Worm (Caenorhabditis elegans): ENCODE data around the gene T09A5.4.

The T09A5.4 gene

DNA sequence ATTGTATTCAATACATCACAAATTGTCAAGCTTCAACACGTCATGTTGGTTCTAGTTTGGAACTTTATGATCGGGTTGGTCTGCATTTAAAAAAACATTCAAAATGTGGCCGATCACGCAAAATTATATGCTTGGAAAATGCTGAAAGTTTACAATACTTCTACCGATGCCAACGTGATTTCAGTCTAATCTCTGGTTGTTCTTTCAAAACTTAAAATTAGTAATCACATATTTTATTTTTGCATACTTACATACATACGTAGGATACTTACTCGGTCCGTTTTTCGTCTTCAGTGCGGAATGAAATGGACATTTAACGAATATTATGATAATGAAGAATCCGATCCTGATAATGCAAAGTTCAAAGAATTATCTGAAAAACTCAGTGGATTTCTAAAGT is 20.9 kb upstream of the T09A5.4 start, which contains the start of gene srw-62:
TSS of gene srw-62 (plus strand) at position 301 of the 400 bp plus-strand sequence.
- TF ChIP-seq drap-1 (GFP tag; optimal IDR thresholded peaks at IDR 0.05) (no peak), nhr-76 (tag; optimal IDR thresholded peaks at IDR 0.05) (no peak), elt-3 (tag; optimal IDR thresholded peaks at IDR 0.05) (no peak), M03D4.4 (tag; optimal IDR thresholded peaks at IDR 0.05) (no peak), lin-13 (tag; optimal IDR thresholded peaks at IDR 0.05) (no peak), ham-2 (GFP tag; optimal IDR thresholded peaks at IDR 0.05) (no peak)

- TF ChIP-seq zip-8 (tag; optimal IDR thresholded peaks at IDR 0.05) (peak; percentile 87), pha-4 (tag; optimal IDR thresholded peaks at IDR 0.05) (no peak)
These were observed 18.1 kb upstream of the T09A5.4 start for ce11 chrII:7827883-7828282.

DNA sequence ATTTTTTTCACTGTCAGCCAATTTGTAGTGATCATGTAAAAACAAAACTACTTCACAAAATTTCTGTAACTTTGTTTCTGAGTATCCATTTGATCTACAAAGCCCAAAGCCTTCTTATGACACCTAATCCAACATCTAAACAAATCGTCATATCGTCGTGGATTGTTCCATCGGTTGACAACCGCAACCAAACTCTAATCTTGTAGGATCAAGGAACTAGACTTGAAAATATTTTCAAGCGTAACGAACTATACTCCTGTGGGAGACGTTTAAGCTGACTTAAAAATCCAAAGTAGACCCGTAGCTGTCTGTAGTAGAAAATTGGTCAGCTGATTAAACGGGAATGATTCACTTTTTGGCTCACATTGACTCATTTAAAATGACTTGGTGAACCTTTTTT is 16.4 kb upstream of the T09A5.4 start:
- TF ChIP-seq nhr-12 (tag; optimal IDR thresholded peaks at IDR 0.05) (no peak), bed-3 (GFP tag; optimal IDR thresholded peaks at IDR 0.05) (no peak), unc-120 (tag; optimal IDR thresholded peaks at IDR 0.05; ENCODE audit: poor library complexity, severe bottlenecking) (no peak), lin-13 (tag; optimal IDR thresholded peaks at IDR 0.05) (no peak), tbx-8 (GFP tag; optimal IDR thresholded peaks at IDR 0.05) (no peak), blmp-1 (tag; optimal IDR thresholded peaks at IDR 0.05) (no peak), lsy-2 (tag; optimal IDR thresholded peaks at IDR 0.05) (no peak), nhr-28 (tag; optimal IDR thresholded peaks at IDR 0.05) (no peak), ceh-43 (GFP tag; optimal IDR thresholded peaks at IDR 0.05) (no peak), snpc-4 (tag; optimal IDR thresholded peaks at IDR 0.05) (no peak), ham-2 (GFP tag; optimal IDR thresholded peaks at IDR 0.05) (no peak), zip-8 (tag; optimal IDR thresholded peaks at IDR 0.05) (no peak), elt-1 (tag; optimal IDR thresholded peaks at IDR 0.05; ENCODE audit: borderline replicate concordance, insufficient read depth) (no peak), drap-1 (GFP tag; optimal IDR thresholded peaks at IDR 0.05) (no peak), nhr-76 (tag; optimal IDR thresholded peaks at IDR 0.05) (no peak)

DNA sequence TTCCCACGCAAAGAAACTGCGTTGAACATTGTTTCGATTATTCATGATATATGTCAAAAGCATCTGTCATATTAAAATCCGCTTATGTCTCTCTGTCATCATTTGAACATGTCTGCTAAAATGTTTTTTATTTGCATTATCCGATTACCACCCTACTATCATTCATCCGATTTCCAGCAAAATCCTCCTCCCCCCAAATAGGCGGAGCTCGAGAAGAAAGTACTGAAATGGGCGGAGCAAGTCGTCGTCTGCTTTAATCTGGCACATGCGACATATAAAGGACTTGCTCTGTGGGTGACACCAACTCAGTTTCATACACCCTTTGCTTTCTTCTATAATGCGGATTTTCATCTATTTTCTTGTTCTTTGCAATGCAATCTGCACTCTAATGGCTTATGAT is 13.9 kb upstream of the T09A5.4 start, which contains the start of gene T09A5.14:
TSS of gene T09A5.14 (plus strand) at position 301 of the 400 bp plus-strand sequence.
- no peak for TF ChIP-seq mep-1 (tag; optimal IDR thresholded peaks at IDR 0.05)
- TF ChIP-seq cnd-1 (tag; optimal IDR thresholded peaks at IDR 0.05), result no peak
- no peak for TF ChIP-seq elt-1 (tag; optimal IDR thresholded peaks at IDR 0.05; ENCODE audit: borderline replicate concordance, insufficient read depth)
- no peak for TF ChIP-seq hlh-1 (tag; optimal IDR thresholded peaks at IDR 0.05)
- no peak for TF ChIP-seq mls-2 (tag; optimal IDR thresholded peaks at IDR 0.05)
- no peak for TF ChIP-seq ztf-11 (tag; optimal IDR thresholded peaks at IDR 0.05)
- no peak for TF ChIP-seq unc-120 (tag; optimal IDR thresholded peaks at IDR 0.05; ENCODE audit: poor library complexity, severe bottlenecking)
- TF ChIP-seq lsy-2 (tag; optimal IDR thresholded peaks at IDR 0.05), result no peak
- TF ChIP-seq flh-1 (GFP tag; optimal IDR thresholded peaks at IDR 0.05), result no peak
- no peak for TF ChIP-seq nhr-28 (tag; optimal IDR thresholded peaks at IDR 0.05)
- no peak for TF ChIP-seq unc-62 (GFP tag; optimal IDR thresholded peaks at IDR 0.05)
- no peak for TF ChIP-seq nhr-76 (tag; optimal IDR thresholded peaks at IDR 0.05)

DNA sequence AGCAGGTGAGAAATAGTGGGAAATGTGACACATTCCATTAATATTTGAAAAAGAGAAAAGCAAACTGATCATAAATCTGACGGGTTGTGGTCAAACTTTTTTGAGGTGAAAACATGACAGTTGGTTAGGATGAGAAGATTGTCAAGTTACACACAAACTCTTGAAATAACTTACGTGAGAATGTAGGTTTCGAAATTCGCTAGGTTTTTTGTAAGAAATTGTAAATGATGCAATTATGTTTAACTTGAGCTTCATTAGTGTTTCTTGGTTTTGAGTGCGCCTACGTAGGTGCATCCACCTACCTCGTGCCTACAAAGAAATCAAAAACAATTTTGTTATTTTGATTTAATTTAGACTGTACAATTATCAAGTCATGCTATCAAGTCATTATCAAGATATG is 10.7 kb upstream of the T09A5.4 start, which contains the start of gene cex-2:
TSS of gene cex-2 (minus strand) at position 101 of the 400 bp plus-strand sequence.
- TF ChIP-seq lsy-2 (tag; optimal IDR thresholded peaks at IDR 0.05) (no peak), ham-2 (GFP tag; optimal IDR thresholded peaks at IDR 0.05) (no peak), elt-1 (tag; optimal IDR thresholded peaks at IDR 0.05; ENCODE audit: borderline replicate concordance, insufficient read depth) (no peak), flh-1 (GFP tag; optimal IDR thresholded peaks at IDR 0.05) (no peak), nhr-28 (tag; optimal IDR thresholded peaks at IDR 0.05) (no peak), tbx-8 (GFP tag; optimal IDR thresholded peaks at IDR 0.05) (no peak), blmp-1 (tag; optimal IDR thresholded peaks at IDR 0.05) (no peak), ceh-43 (GFP tag; optimal IDR thresholded peaks at IDR 0.05) (no peak), unc-39 (tag; optimal IDR thresholded peaks at IDR 0.05) (no peak), nhr-2 (tag; optimal IDR thresholded peaks at IDR 0.05) (no peak), mep-1 (tag; optimal IDR thresholded peaks at IDR 0.05) (no peak), mls-2 (tag; optimal IDR thresholded peaks at IDR 0.05) (no peak), snpc-4 (tag; optimal IDR thresholded peaks at IDR 0.05) (no peak), nhr-237 (tag; optimal IDR thresholded peaks at IDR 0.05) (no peak), lin-32 (GFP tag; optimal IDR thresholded peaks at IDR 0.05) (no peak)
